Fruit fly (Drosophila melanogaster) whole organism, wandering third instar larva: ENCODE data around the gene CG1910.

ENCODE experiments used
- CG32264 ChIP-seq: fragments of 200-800 bp; sonication (Bioruptor generic); optimal IDR thresholded peaks from 2 replicates; lab custom pipeline; 2016; ENCODE audit warnings: missing biosample characterization, missing genetic modification characterization
- HLH106 ChIP-seq: fragments of 200-800 bp; optimal IDR thresholded peaks from 3 replicates; lab custom pipeline; 2019; ENCODE audit warnings: missing biosample characterization, mild to moderate bottlenecking, missing genetic modification characterization, moderate library complexity
- Hr78 ChIP-seq: fragments of >200 bp; optimal IDR thresholded peaks from 2 replicates; lab custom pipeline; 2017; ENCODE audit warnings: missing biosample characterization, missing genetic modification characterization
- N ChIP-seq: fragments of >200 bp; optimal IDR thresholded peaks from 2 replicates; lab custom pipeline; 2018; ENCODE audit warnings: missing biosample characterization, missing external identifiers, missing genetic modification characterization
- Rel ChIP-seq, 2 experiments: fragments of 200-800 bp; sonication (Bioruptor generic) in 1 of 2; optimal IDR thresholded peaks; 2 replicates in 1 of 2; 3 replicates in 1 of 2; lab custom pipeline; 2016 to 2019; ENCODE audit warnings: mild to moderate bottlenecking in 2 of 2, missing biosample characterization in 2 of 2, missing genetic modification characterization in 2 of 2, moderate library complexity in 1 of 2
- dl ChIP-seq, 2 experiments: fragments of 175-275, 200-275 bp in 1 of 2; fragments of 200-275 bp in 1 of 2; sonication (Bioruptor generic); optimal IDR thresholded peaks; lab custom pipeline; 2018; ENCODE audit warnings: mild to moderate bottlenecking in 2 of 2, missing biosample characterization in 2 of 2, missing genetic modification characterization in 2 of 2, moderate library complexity in 2 of 2; ENCODE audit not compliant: partially characterized antibody in 2 of 2, insufficient read depth in 1 of 2
- dmrt93B ChIP-seq: fragments of 200-800 bp; sonication (Bioruptor generic); optimal IDR thresholded peaks from 2 replicates; lab custom pipeline; 2018; ENCODE audit warnings: missing biosample characterization, mild to moderate bottlenecking, missing genetic modification characterization
- lola ChIP-seq: fragments of >200 bp; optimal IDR thresholded peaks from 2 replicates; lab custom pipeline; 2017; ENCODE audit warnings: missing biosample characterization, missing genetic modification characterization
- rgr ChIP-seq: fragments of 200-800 bp; sonication (Bioruptor generic); optimal IDR thresholded peaks from 3 replicates; lab custom pipeline; 2016; ENCODE audit warnings: missing biosample characterization, mild to moderate bottlenecking, missing genetic modification characterization
- woc ChIP-seq: sonication (Bioruptor generic); optimal IDR thresholded peaks from 2 replicates; lab custom pipeline; 2016; ENCODE audit warnings: missing biosample characterization, mild to moderate bottlenecking, missing genetic modification characterization

The CG1910 gene

dm6 chr3R:31794457-31794856, 47.0 kb downstream of the CG1910 start:
- no peak for TF ChIP-seq HLH106 (tag; lab: Kevin White, UChicago)
- TF ChIP-seq dl (GFP tag; optimal IDR thresholded peaks at IDR 0.05; lab: Kevin White, UChicago; ENCODE audit: insufficient read depth in 1 of 2, partially characterized antibody in 2 of 2), result peak in 1 of 2 experiments; percentile 14
- TF ChIP-seq woc (GFP tag; lab: Kevin White, UChicago), result no peak
- no peak for TF ChIP-seq Hr78
- no peak for TF ChIP-seq dmrt93B (GFP tag; lab: Kevin White, UChicago)
- TF ChIP-seq N (GFP tag; lab: Kevin White, UChicago), result peak; percentile 30
- TF ChIP-seq Rel (GFP tag; optimal IDR thresholded peaks at IDR 0.05; lab: Kevin White, UChicago), result no peak
- no peak for TF ChIP-seq Rel (tag; optimal IDR thresholded peaks at IDR 0.05; lab: Kevin White, UChicago)
- peak; percentile 13 for TF ChIP-seq CG32264 (GFP tag; lab: Kevin White, UChicago)

- TF ChIP-seq CG32264 (GFP tag; lab: Kevin White, UChicago) (no peak), rgr (GFP tag; lab: Kevin White, UChicago) (no peak), lola (GFP tag; lab: Kevin White, UChicago) (no peak)
Observed at dm6 chr3R:31800663-31801062, 53.2 kb downstream of the CG1910 start, which contains the start of gene Ir100a. Gene Ir100a (plus strand): TSS chr3R:31800963.
